Fruit fly (Drosophila melanogaster): Measurements from ENCODE around the gene GstZ1.

The GstZ1 gene

DNA sequence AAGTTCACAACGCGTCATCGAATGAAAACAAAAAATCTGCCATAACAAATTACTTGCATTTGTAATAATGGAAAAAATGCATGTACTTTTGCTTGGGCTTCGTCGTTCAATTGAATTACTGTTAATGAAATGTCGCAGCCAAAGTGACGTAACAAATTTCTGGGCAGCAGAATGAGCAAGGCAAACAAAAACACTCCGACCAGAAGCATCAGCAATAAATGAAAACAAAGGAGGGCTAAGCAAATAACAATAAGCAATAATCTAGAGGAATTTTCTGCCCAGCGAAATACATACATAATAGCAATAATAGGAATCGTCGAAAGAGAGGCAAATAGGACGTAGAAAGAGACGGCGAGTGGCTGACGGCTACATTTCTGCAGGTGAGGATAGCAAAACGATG lies 34.0 kb downstream of the GstZ1 start:
- TF ChIP-seq ttk (optimal IDR thresholded peaks at IDR 0.05) (no peak), Myc (optimal IDR thresholded peaks at IDR 0.05) (no peak), Sin3A (optimal IDR thresholded peaks at IDR 0.05) (no peak), h (optimal IDR thresholded peaks at IDR 0.05) (no peak), psq (optimal IDR thresholded peaks at IDR 0.05) (no peak), insv (optimal IDR thresholded peaks at IDR 0.05) (no peak)

DNA sequence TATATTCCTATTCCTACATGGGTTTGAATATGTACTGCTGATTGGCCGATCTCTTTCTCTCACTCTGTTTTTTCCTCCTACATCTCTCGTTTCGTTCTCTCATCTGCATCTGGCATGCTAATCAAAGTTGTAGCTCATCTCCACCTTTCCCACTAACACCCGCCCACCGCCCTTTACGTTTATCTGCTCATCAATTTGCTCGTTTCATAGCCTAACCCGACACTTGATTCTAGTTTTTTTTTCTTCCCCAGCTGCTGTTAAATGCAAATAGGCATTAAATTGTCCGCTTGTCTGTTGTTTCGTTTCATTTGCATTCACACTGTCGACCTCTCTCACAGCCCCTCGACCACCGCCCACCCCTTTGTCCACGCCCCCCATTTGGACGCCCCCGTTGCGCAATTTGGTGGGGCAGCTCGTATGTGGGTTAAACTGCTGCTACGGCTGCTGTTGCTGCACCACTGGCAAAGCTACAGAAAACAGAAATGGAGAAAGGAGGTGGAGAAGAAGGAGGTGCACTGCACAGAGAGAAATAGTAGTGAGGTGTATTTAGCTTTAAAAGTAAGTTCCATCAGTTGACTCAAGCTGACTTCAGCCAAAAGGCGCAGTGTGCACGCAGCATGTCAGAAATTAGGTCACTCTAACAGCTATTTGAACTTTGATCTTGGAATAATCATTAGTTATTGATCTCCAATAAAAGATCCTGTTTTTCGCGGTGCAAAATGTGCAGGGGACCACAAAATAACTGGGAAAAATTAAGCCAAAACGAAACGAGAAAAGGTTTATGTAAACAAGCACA lies 35.7 kb downstream of the GstZ1 start:
- TF ChIP-seq h (optimal IDR thresholded peaks at IDR 0.05) (no peak), insv (optimal IDR thresholded peaks at IDR 0.05) (no peak), psq (optimal IDR thresholded peaks at IDR 0.05) (no peak), Sin3A (optimal IDR thresholded peaks at IDR 0.05) (no peak), Myc (optimal IDR thresholded peaks at IDR 0.05) (no peak), ttk (optimal IDR thresholded peaks at IDR 0.05) (no peak)

DNA sequence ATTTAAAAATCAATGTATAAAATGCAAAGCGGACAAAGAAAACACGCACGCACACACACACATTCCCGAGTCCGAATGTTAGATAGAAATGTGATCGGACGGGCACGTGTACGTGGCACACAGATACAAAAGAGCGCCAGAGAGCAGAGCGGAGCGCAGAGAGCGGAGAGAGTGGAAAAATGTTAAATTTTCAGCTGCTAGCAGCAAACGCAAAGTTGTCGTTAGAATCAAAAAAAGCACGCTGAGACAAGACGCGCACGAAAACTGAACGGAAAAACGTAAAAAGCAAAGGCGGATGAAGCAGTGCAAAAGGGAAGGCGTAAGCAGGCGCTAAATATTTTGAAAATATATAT lies 37.1 kb downstream of the GstZ1 start:
- TF ChIP-seq ttk (optimal IDR thresholded peaks at IDR 0.05) = no peak
- no peak for TF ChIP-seq h (optimal IDR thresholded peaks at IDR 0.05)
- TF ChIP-seq insv (optimal IDR thresholded peaks at IDR 0.05) = no peak

DNA sequence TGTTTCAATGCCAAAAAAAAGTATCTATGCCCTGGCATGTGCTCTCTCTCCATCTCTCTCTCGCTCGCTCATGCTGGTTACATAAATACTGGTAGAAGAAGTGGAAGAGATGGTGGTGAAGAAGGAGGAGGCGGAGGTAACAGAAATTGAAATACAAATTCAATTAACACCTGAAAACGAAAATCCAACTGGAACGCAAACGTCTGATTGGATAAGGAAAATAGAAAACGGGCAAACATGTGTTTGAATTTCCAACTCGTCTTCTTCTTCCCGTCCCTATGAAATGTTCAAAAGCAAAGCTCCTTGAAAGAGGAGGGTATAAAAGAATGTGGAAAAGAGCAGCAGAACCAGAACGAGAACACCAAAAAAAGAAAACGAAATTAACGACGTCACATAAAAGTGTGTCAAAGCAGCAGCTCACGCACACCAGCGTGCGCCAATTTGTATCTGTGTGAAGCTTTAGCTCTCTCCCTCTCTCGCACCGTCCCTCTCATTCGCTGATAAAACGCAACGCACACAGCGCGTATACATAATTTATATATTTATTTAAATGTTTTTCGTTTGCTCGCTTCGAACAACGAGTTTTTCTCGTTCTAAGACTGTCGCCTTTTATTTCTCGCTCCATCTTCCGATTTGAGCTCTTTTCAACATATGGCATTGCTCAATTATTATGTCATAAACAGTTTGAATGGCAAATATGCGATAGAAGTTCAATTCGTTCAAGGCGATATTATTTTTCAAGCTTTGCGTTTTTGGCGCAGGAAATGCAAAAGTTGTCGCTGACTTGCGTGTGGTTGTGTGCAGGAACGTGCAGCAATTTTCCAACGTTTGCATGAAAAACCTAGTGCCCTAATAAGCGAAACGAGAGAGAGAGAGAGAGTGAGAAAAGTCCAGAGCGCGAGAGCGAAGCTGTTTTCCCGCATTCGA lies 37.7 kb downstream of the GstZ1 start:
- no peak for TF ChIP-seq ttk (optimal IDR thresholded peaks at IDR 0.05)
- no peak for TF ChIP-seq insv (optimal IDR thresholded peaks at IDR 0.05)
- no peak for TF ChIP-seq Sin3A (optimal IDR thresholded peaks at IDR 0.05)
- no peak for TF ChIP-seq h (optimal IDR thresholded peaks at IDR 0.05)
- TF ChIP-seq psq (optimal IDR thresholded peaks at IDR 0.05) = no peak
- no peak for TF ChIP-seq Myc (optimal IDR thresholded peaks at IDR 0.05)

DNA sequence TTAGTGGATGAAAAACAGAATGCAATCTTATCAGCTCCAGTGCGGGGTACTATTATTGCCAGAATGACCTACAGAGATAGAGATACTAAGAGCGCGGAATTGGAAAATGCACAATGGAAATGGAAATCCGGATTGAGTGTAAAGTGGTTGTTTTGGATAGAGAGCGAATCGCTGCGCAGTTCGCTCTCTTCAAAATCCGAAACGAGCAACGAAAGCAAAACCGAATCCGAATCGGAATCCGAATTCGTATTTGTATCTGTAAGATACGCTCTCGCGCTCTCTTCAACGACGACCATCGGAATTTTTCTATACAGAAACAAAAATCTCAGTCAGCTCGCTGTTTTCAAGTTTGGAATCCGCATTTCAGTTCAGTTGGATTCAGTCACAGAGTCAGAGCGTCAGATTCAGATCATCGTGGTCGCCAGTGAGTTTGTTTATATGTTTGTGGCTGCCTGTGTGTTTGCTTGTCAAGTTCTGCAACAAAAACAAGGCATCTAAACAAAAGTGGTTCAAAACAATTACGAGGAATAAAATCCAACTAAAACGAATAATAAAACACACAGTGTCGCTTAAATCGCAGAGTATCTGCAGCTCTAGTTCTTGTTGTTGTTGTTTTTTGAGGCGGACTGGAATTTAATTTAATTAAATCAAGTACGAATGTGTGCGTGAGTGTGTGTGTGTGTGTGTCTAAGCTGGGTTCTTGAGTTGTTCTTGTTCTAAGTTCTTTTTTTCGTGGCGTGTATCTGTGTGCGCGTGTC lies 38.6 kb downstream of the GstZ1 start, which contains the start of gene ps:
ps (plus strand) TSS at position 364 of the 758 bp plus-strand sequence.
- TF ChIP-seq h (optimal IDR thresholded peaks at IDR 0.05) (no peak), ttk (optimal IDR thresholded peaks at IDR 0.05) (no peak), insv (optimal IDR thresholded peaks at IDR 0.05) (no peak), Sin3A (optimal IDR thresholded peaks at IDR 0.05) (no peak), psq (optimal IDR thresholded peaks at IDR 0.05) (no peak), Myc (optimal IDR thresholded peaks at IDR 0.05) (no peak)

DNA sequence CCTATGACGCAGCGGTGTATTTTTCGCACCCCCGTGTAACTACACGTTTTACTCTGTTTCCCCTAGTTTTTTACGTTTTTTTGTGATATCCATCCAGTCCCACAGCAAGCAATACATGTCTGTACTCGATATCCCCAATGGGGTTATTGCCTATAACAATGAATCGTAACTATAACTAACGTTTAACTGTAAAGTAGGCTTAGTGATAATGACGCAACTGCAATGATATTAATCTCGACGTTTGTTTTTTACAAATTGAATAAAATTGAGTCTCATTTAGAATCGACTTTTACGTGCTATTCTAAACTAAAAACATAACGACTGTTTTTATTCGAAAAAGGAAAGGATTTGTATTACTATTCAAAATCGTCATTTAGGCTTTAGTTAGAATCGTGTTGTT lies 39.4 kb downstream of the GstZ1 start:
- TF ChIP-seq Myc (optimal IDR thresholded peaks at IDR 0.05) (no peak), ttk (optimal IDR thresholded peaks at IDR 0.05) (no peak), psq (optimal IDR thresholded peaks at IDR 0.05) (no peak), h (optimal IDR thresholded peaks at IDR 0.05) (no peak), Sin3A (optimal IDR thresholded peaks at IDR 0.05) (no peak), insv (optimal IDR thresholded peaks at IDR 0.05) (no peak)

- TF ChIP-seq insv (optimal IDR thresholded peaks at IDR 0.05) = no peak
- TF ChIP-seq Myc (optimal IDR thresholded peaks at IDR 0.05) = no peak
- no peak for TF ChIP-seq h (optimal IDR thresholded peaks at IDR 0.05)
- no peak for TF ChIP-seq Sin3A (optimal IDR thresholded peaks at IDR 0.05)
- no peak for TF ChIP-seq ttk (optimal IDR thresholded peaks at IDR 0.05)
- no peak for TF ChIP-seq psq (optimal IDR thresholded peaks at IDR 0.05)
Observed at dm6 chr3R:9411928-9412640, 44.3 kb downstream of the GstZ1 start, which contains the start of the genes Task7 and alpha-Man-IIa. Task7 (minus strand) TSS chr3R:9412293. alpha-Man-IIa (plus strand) TSS chr3R:9412548.

- no peak for TF ChIP-seq ttk (optimal IDR thresholded peaks at IDR 0.05)
- no peak for TF ChIP-seq h (optimal IDR thresholded peaks at IDR 0.05)
- no peak for TF ChIP-seq psq (optimal IDR thresholded peaks at IDR 0.05)
- TF ChIP-seq Myc (optimal IDR thresholded peaks at IDR 0.05) = no peak
Observed at dm6 chr3R:9410182-9410581, 46.2 kb downstream of the GstZ1 start, which contains the start of gene betaTub85D. betaTub85D (minus strand) TSS chr3R:9410282.

dm6 chr3R:9408069-9408468 lies 48.3 kb downstream of the GstZ1 start, which contains the start of gene CG44261:
CG44261 (minus strand) TSS chr3R:9408169.
- TF ChIP-seq insv (optimal IDR thresholded peaks at IDR 0.05) = no peak
- TF ChIP-seq psq (optimal IDR thresholded peaks at IDR 0.05) = no peak
- TF ChIP-seq Myc (optimal IDR thresholded peaks at IDR 0.05) = no peak
- TF ChIP-seq h (optimal IDR thresholded peaks at IDR 0.05) = no peak
- no peak for TF ChIP-seq Sin3A (optimal IDR thresholded peaks at IDR 0.05)
- no peak for TF ChIP-seq ttk (optimal IDR thresholded peaks at IDR 0.05)
